Worm (Caenorhabditis elegans) whole organism, L2 larva: ENCODE data around the gene irld-23.

ENCODE experiments used
- C34F6.9 ChIP-seq: fragments of 150-350 bp; optimal IDR thresholded peaks from 2 replicates; lab custom pipeline; 2014; ENCODE audit warnings: missing biosample characterization, missing genetic modification characterization
- F13H6.1 ChIP-seq: sonication (generic microtip); optimal IDR thresholded peaks from 2 replicates; lab custom pipeline; 2016; ENCODE audit warnings: missing genetic modification characterization, missing compliant biosample characterization
- R02D3.7 ChIP-seq: fragments of 150-350 bp; optimal IDR thresholded peaks from 2 replicates; lab custom pipeline; 2014; ENCODE audit warnings: missing biosample characterization, missing genetic modification characterization
- Y55F3AM.14 ChIP-seq: fragments of 200-800 bp; sonication (Bioruptor generic); optimal IDR thresholded peaks from 2 replicates; lab custom pipeline; 2018; ENCODE audit warnings: mild to moderate bottlenecking, missing genetic modification characterization, missing compliant biosample characterization
- aly-2 ChIP-seq: fragments of 150-350 bp; optimal IDR thresholded peaks from 2 replicates; lab custom pipeline; 2014; ENCODE audit warnings: missing biosample characterization, missing genetic modification characterization
- ama-1 ChIP-seq: fragments of 150-350 bp; optimal IDR thresholded peaks from 2 replicates; lab custom pipeline; 2018; ENCODE audit warnings: inconsistent platforms
- blmp-1 ChIP-seq: sonication (generic microtip); optimal IDR thresholded peaks from 2 replicates; lab custom pipeline; 2017; ENCODE audit warnings: missing genetic modification characterization, mild to moderate bottlenecking, missing compliant biosample characterization, antibody characterized with exemption, moderate library complexity; ENCODE audit not compliant: insufficient read depth
- ceh-16 ChIP-seq: fragments of 150-350 bp; optimal IDR thresholded peaks from 2 replicates; lab custom pipeline; 2014; ENCODE audit warnings: missing biosample characterization, missing genetic modification characterization
- ceh-82 ChIP-seq: fragments of 150-350 bp; optimal IDR thresholded peaks from 2 replicates; lab custom pipeline; 2014; ENCODE audit warnings: missing biosample characterization, missing genetic modification characterization
- crh-2 ChIP-seq: sonication (generic microtip); optimal IDR thresholded peaks from 2 replicates; lab custom pipeline; 2017; ENCODE audit warnings: missing biosample characterization, missing genetic modification characterization
- egl-27 ChIP-seq: sonication (generic microtip); optimal IDR thresholded peaks from 3 replicates; lab custom pipeline; 2017; ENCODE audit warnings: missing biosample characterization, missing genetic modification reagents, missing genetic modification characterization
- elt-1 ChIP-seq: fragments of 150-350 bp; optimal IDR thresholded peaks from 2 replicates; lab custom pipeline; 2014; ENCODE audit warnings: missing biosample characterization, missing genetic modification characterization
- elt-3 ChIP-seq: sonication (generic microtip); optimal IDR thresholded peaks from 2 replicates; lab custom pipeline; 2017; ENCODE audit warnings: missing biosample characterization, missing genetic modification characterization
- fos-1 ChIP-seq: fragments of 150-350 bp; optimal IDR thresholded peaks from 2 replicates; lab custom pipeline; 2014; ENCODE audit warnings: missing biosample characterization, missing genetic modification characterization
- gmeb-1 ChIP-seq: fragments of 150-350 bp; optimal IDR thresholded peaks from 2 replicates; lab custom pipeline; 2014; ENCODE audit warnings: missing biosample characterization, missing genetic modification characterization
- mab-5 ChIP-seq: fragments of 150-350 bp; optimal IDR thresholded peaks from 2 replicates; lab custom pipeline; 2014; ENCODE audit warnings: missing biosample characterization, missing genetic modification characterization
- mbf-1 ChIP-seq: sonication (generic microtip); optimal IDR thresholded peaks from 2 replicates; lab custom pipeline; 2017; ENCODE audit warnings: missing biosample characterization, missing genetic modification characterization
- nhr-11 ChIP-seq: fragments of 150-350 bp; optimal IDR thresholded peaks from 2 replicates; lab custom pipeline; 2014; ENCODE audit warnings: missing biosample characterization, missing genetic modification characterization
- nhr-12 ChIP-seq: fragments of 150-350 bp; optimal IDR thresholded peaks from 2 replicates; lab custom pipeline; 2014; ENCODE audit warnings: missing biosample characterization, missing genetic modification characterization
- nhr-129 ChIP-seq: fragments of 150-350 bp; optimal IDR thresholded peaks from 2 replicates; lab custom pipeline; 2014; ENCODE audit warnings: missing biosample characterization, missing genetic modification characterization
- nhr-21 ChIP-seq: fragments of 150-350 bp; optimal IDR thresholded peaks from 2 replicates; lab custom pipeline; 2014; ENCODE audit warnings: missing biosample characterization, missing genetic modification characterization
- nhr-23 ChIP-seq: fragments of 150-350 bp; optimal IDR thresholded peaks from 2 replicates; lab custom pipeline; 2014; ENCODE audit warnings: missing biosample characterization, missing genetic modification reagents, missing genetic modification characterization
- nhr-6 ChIP-seq: fragments of 150-350 bp; optimal IDR thresholded peaks from 2 replicates; lab custom pipeline; 2014; ENCODE audit warnings: missing biosample characterization, missing genetic modification characterization
- peb-1 ChIP-seq: fragments of 150-350 bp; optimal IDR thresholded peaks from 2 replicates; lab custom pipeline; 2014; ENCODE audit warnings: missing biosample characterization, missing genetic modification characterization
- sem-4 ChIP-seq: fragments of 150-350 bp; optimal IDR thresholded peaks from 2 replicates; lab custom pipeline; 2014; ENCODE audit warnings: missing biosample characterization, missing genetic modification reagents, missing genetic modification characterization
- skn-1 ChIP-seq: sonication (generic microtip); optimal IDR thresholded peaks from 2 replicates; lab custom pipeline; 2017; ENCODE audit warnings: missing biosample characterization, missing genetic modification characterization
- sma-3 ChIP-seq: sonication (generic microtip); optimal IDR thresholded peaks from 2 replicates; lab custom pipeline; 2016; ENCODE audit warnings: missing genetic modification reagents, missing genetic modification characterization, missing compliant biosample characterization
- sma-9 ChIP-seq, 2 experiments: fragments of 150-350 bp in 1 of 2; sonication (generic microtip) in 1 of 2; optimal IDR thresholded peaks; 2 replicates each; lab custom pipeline; 2014 to 2016; ENCODE audit warnings: missing genetic modification characterization in 2 of 2, mild to moderate bottlenecking in 1 of 2, missing biosample characterization in 1 of 2, missing compliant biosample characterization in 1 of 2, missing genetic modification reagents in 1 of 2, moderate library complexity in 1 of 2
- snpc-4 ChIP-seq: fragments of 150-350 bp; optimal IDR thresholded peaks from 2 replicates; lab custom pipeline; 2014; ENCODE audit warnings: missing biosample characterization, missing genetic modification characterization
- unc-39 ChIP-seq: fragments of 150-350 bp; optimal IDR thresholded peaks from 2 replicates; lab custom pipeline; 2014; ENCODE audit warnings: missing biosample characterization, missing genetic modification characterization
- unc-55 ChIP-seq: fragments of 150-350 bp; sonication (generic microtip); optimal IDR thresholded peaks from 3 replicates; lab custom pipeline; 2014; ENCODE audit warnings: missing biosample characterization, missing genetic modification reagents, missing genetic modification characterization
- unc-62 ChIP-seq: fragments of 150-350 bp; optimal IDR thresholded peaks from 2 replicates; lab custom pipeline; 2014; ENCODE audit warnings: missing biosample characterization, missing genetic modification reagents, missing genetic modification characterization
- zag-1 ChIP-seq: fragments of 150-350 bp; optimal IDR thresholded peaks from 2 replicates; lab custom pipeline; 2014; ENCODE audit warnings: missing biosample characterization, missing genetic modification characterization
- ztf-1 ChIP-seq: fragments of 200-800 bp; sonication (Bioruptor generic); conservative IDR thresholded peaks from 2 replicates; pipeline ENCODE4 v1.3.6; 2022; ENCODE audit warnings: missing genetic modification characterization, missing compliant biosample characterization
- ztf-11 ChIP-seq: sonication (generic microtip); optimal IDR thresholded peaks from 2 replicates; lab custom pipeline; 2017; ENCODE audit warnings: missing biosample characterization, missing genetic modification characterization
- ztf-4 ChIP-seq: fragments of 150-350 bp; optimal IDR thresholded peaks from 2 replicates; lab custom pipeline; 2014; ENCODE audit warnings: missing biosample characterization, missing genetic modification characterization

Gene irld-23

DNA sequence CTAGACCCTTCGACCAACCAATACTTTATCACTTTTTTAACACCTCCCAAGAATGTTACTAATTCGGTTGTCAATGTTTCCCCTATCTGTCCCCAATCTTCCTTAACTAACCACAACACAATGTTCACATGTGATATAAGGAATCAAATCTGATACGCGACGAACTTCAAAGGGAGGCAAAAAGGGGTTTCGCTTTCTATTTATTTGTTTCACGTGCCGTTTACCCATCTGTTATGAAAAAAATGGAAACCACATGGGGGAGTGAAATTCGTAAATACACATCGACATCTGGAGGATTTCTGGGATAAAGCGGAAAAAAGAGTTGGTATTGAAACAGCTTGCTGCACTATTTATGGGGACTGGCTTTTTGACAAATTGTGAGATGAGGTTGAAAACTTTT is 18.3 kb downstream of the irld-23 start:
- TF ChIP-seq Y55F3AM.14 (GFP tag; lab: Kevin White, UChicago) = no peak
- TF ChIP-seq blmp-1 (tag; lab: Kevin White, UChicago) = peak; percentile 71
- peak; percentile 8 for TF ChIP-seq sma-3 (GFP tag; lab: Kevin White, UChicago)
- TF ChIP-seq snpc-4 (tag; lab: Kevin White, UChicago) = no peak
- TF ChIP-seq nhr-21 (tag; lab: Kevin White, UChicago) = peak; percentile 22
- no peak for TF ChIP-seq mbf-1 (tag; lab: Kevin White, UChicago)
- TF ChIP-seq F13H6.1 (tag; lab: Kevin White, UChicago) = no peak
- no peak for TF ChIP-seq ztf-11
- TF ChIP-seq unc-62 (GFP tag; lab: Kevin White, UChicago) = no peak
- peak; percentile 54 for TF ChIP-seq nhr-129
- TF ChIP-seq crh-2 (tag; lab: Kevin White, UChicago) = peak; percentile 3
- no peak for TF ChIP-seq sem-4 (tag; lab: Kevin White, UChicago)
- TF ChIP-seq gmeb-1 = no peak
- TF ChIP-seq ztf-4 (tag; lab: Kevin White, UChicago) = no peak
- peak; percentile 57 for TF ChIP-seq sma-9 (GFP tag; optimal IDR thresholded peaks at IDR 0.05; lab: Kevin White, UChicago)
- no peak for TF ChIP-seq sma-9 (tag; optimal IDR thresholded peaks at IDR 0.05; lab: Kevin White, UChicago)
- no peak for TF ChIP-seq egl-27 (tag; lab: Kevin White, UChicago)
- TF ChIP-seq ama-1 (lab: Kevin White, UChicago) = peak; percentile 6
- no peak for TF ChIP-seq nhr-11 (tag; lab: Kevin White, UChicago)
- TF ChIP-seq ztf-1 (GFP tag; lab: Robert Waterston, UW) = no peak
- TF ChIP-seq unc-55 = no peak

DNA sequence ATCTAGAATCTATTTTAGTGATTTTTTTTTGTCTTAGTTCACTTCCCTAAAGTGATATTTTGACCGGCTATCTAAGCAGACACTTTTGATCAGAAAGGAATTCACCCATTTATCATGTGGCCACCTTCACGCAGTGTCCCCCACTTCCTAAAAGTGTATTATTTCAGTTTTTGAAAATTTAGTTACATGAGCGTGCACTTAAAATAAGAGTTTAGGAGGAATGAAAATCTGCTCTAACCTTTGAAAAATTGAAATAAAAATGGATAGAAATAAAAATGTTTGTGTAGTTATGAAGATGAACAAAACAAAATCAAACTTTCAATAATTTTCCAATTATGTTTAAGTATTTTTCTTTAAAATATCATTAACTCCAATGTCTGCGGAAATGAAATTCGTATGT is 20.7 kb downstream of the irld-23 start:
- TF ChIP-seq sem-4 (tag; lab: Kevin White, UChicago) (no peak), unc-55 (no peak), zag-1 (tag; lab: Kevin White, UChicago) (no peak), sma-3 (GFP tag; lab: Kevin White, UChicago) (no peak), elt-1 (tag; lab: Kevin White, UChicago) (no peak), F13H6.1 (tag; lab: Kevin White, UChicago) (no peak), C34F6.9 (tag; lab: Kevin White, UChicago) (no peak), unc-39 (tag; lab: Kevin White, UChicago) (no peak), nhr-12 (tag; lab: Kevin White, UChicago) (no peak), blmp-1 (tag; lab: Kevin White, UChicago) (no peak), elt-3 (no peak), gmeb-1 (no peak), sma-9 (GFP tag; optimal IDR thresholded peaks at IDR 0.05; lab: Kevin White, UChicago) (no peak), sma-9 (tag; optimal IDR thresholded peaks at IDR 0.05; lab: Kevin White, UChicago) (no peak), Y55F3AM.14 (GFP tag; lab: Kevin White, UChicago) (no peak), fos-1 (tag; lab: Kevin White, UChicago) (no peak), skn-1 (no peak), aly-2 (tag; lab: Kevin White, UChicago) (no peak), mab-5 (tag; lab: Kevin White, UChicago) (no peak), ama-1 (lab: Kevin White, UChicago) (no peak)

DNA sequence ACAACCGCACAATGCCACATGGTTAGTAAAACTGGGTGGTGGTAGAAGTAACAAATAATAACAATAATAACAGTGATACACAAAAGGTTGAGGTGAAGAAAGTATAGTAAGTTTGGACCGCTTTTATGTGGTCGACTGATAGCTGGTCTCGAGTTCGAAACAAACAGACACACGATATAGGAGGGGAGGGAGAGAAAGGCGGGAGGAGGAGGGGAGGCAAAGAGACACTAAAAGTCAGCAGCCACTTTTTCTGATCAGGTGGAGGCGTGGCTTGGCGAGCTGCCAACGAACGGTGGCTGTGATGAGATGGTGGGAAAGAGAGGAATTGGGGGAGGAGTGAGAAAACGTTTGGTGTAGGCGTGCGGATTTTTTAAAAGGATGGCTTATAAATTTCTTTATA is 22.1 kb downstream of the irld-23 start:
- TF ChIP-seq blmp-1 (tag; lab: Kevin White, UChicago) (peak; percentile 14), ztf-11 (no peak), nhr-21 (tag; lab: Kevin White, UChicago) (no peak), sma-9 (GFP tag; optimal IDR thresholded peaks at IDR 0.05; lab: Kevin White, UChicago) (peak; percentile 33), sma-9 (tag; optimal IDR thresholded peaks at IDR 0.05; lab: Kevin White, UChicago) (no peak), aly-2 (tag; lab: Kevin White, UChicago) (no peak), nhr-6 (no peak), C34F6.9 (tag; lab: Kevin White, UChicago) (no peak), nhr-23 (tag; lab: Kevin White, UChicago) (no peak), ceh-82 (tag; lab: Kevin White, UChicago) (no peak), snpc-4 (tag; lab: Kevin White, UChicago) (no peak), nhr-129 (peak; percentile 59), ceh-16 (tag; lab: Kevin White, UChicago) (no peak), crh-2 (tag; lab: Kevin White, UChicago) (no peak), peb-1 (tag; lab: Kevin White, UChicago) (no peak), ama-1 (lab: Kevin White, UChicago) (peak; percentile 79), R02D3.7 (tag; lab: Kevin White, UChicago) (no peak)
